Fruit fly (Drosophila melanogaster): ENCODE measurements around the gene CG4022.
A peak's percentile ranks its signal among the peaks of the same experiment; 100 is the strongest.

The CG4022 gene

dm6 chr3L:9360217-9360692 lies 50.4 kb downstream of the CG4022 start, which contains the start of gene Pdxk (continued):
- no peak for TF ChIP-seq psq (GFP tag; optimal IDR thresholded peaks at IDR 0.05)
- TF ChIP-seq CTCF (GFP tag; optimal IDR thresholded peaks at IDR 0.05): no peak
- no peak for TF ChIP-seq klu (GFP tag; IDR thresholded peaks at IDR 0.05)
- no peak for TF ChIP-seq tin (GFP tag; optimal IDR thresholded peaks at IDR 0.05)
- TF ChIP-seq gsb-n (tag; optimal IDR thresholded peaks at IDR 0.05): no peak
- no peak for TF ChIP-seq ken (GFP tag; IDR thresholded peaks at IDR 0.05)
- 0 out of 2 replicates have a peak, but pooled peaks have one; percentile 5 for TF ChIP-seq Adf1 (GFP tag; IDR thresholded peaks at IDR 0.05)
- TF ChIP-seq ase (GFP tag; IDR thresholded peaks at IDR 0.05): no peak
- no peak for TF ChIP-seq CG1792 (GFP tag; optimal IDR thresholded peaks at IDR 0.05)
- no peak for TF ChIP-seq Elba2 (GFP tag; optimal IDR thresholded peaks at IDR 0.05)
- peak; percentile 35 for TF ChIP-seq CG2116 (GFP tag; optimal IDR thresholded peaks at IDR 0.05)
- no peak for TF ChIP-seq CG8089 (GFP tag; optimal IDR thresholded peaks at IDR 0.05)
- TF ChIP-seq Poxn (GFP tag; IDR thresholded peaks at IDR 0.05): no peak
- TF ChIP-seq B-H2 (GFP tag; optimal IDR thresholded peaks at IDR 0.05): no peak
- TF ChIP-seq CG3995 (GFP tag; optimal IDR thresholded peaks at IDR 0.05): no peak
- no peak for TF ChIP-seq CG10462 (GFP tag; optimal IDR thresholded peaks at IDR 0.05)
- no peak for TF ChIP-seq Sin3A (optimal IDR thresholded peaks at IDR 0.05)
- no peak for TF ChIP-seq CG3838 (GFP tag; optimal IDR thresholded peaks at IDR 0.05)
- TF ChIP-seq CG9609 (GFP tag; optimal IDR thresholded peaks at IDR 0.05): no peak
- no peak for TF ChIP-seq run (tag; optimal IDR thresholded peaks at IDR 0.05)
- TF ChIP-seq dmrt99B (tag; optimal IDR thresholded peaks at IDR 0.05): no peak
- TF ChIP-seq CG7786 (GFP tag; optimal IDR thresholded peaks at IDR 0.05): no peak
- TF ChIP-seq sd (tag; optimal IDR thresholded peaks at IDR 0.05): no peak
- TF ChIP-seq Ada2b (GFP tag; IDR thresholded peaks at IDR 0.05): no peak
- TF ChIP-seq rib (GFP tag; IDR thresholded peaks at IDR 0.05): no peak
- no peak for TF ChIP-seq CG11093 (GFP tag; IDR thresholded peaks at IDR 0.05)
- TF ChIP-seq stwl (tag; optimal IDR thresholded peaks at IDR 0.05): peak; percentile 43
- no peak for TF ChIP-seq repo (GFP tag; optimal IDR thresholded peaks at IDR 0.05)
- no peak for TF ChIP-seq CkIIα-i1 (GFP tag; IDR thresholded peaks at IDR 0.05)
- no peak for TF ChIP-seq Abd-B (GFP tag; optimal IDR thresholded peaks at IDR 0.05)
- no peak for TF ChIP-seq CG31388 (GFP tag; optimal IDR thresholded peaks at IDR 0.05)
- TF ChIP-seq Opbp (GFP tag; IDR thresholded peaks at IDR 0.05; ENCODE audit: partially characterized antibody): no peak
- peak in 1 of 2 experiments; percentile 91 for TF ChIP-seq Pdp1 (GFP tag; optimal IDR thresholded peaks at IDR 0.05)
- no peak for TF ChIP-seq nerfin-2 (GFP tag; IDR thresholded peaks at IDR 0.05; ENCODE audit: partially characterized antibody)
- TF ChIP-seq tgo (GFP tag; IDR thresholded peaks at IDR 0.05): no peak
- no peak for TF ChIP-seq Chrac-16 (GFP tag; optimal IDR thresholded peaks at IDR 0.05)
- TF ChIP-seq CG13624 (GFP tag; optimal IDR thresholded peaks at IDR 0.05): no peak
- no peak for TF ChIP-seq Fer2 (tag; optimal IDR thresholded peaks at IDR 0.05)
- TF ChIP-seq unc-4 (GFP tag; IDR thresholded peaks at IDR 0.05; ENCODE audit: partially characterized antibody): no peak
- TF ChIP-seq ro (GFP tag; IDR thresholded peaks at IDR 0.05): no peak
- TF ChIP-seq Trl (optimal IDR thresholded peaks at IDR 0.05): peak in 1 of 2 experiments; percentile 43
- no peak for TF ChIP-seq Trl (GFP tag; optimal IDR thresholded peaks at IDR 0.05)
- TF ChIP-seq Nf-YA (GFP tag; IDR thresholded peaks at IDR 0.05): no peak
- no peak for TF ChIP-seq chif (GFP tag; optimal IDR thresholded peaks at IDR 0.05)
- TF ChIP-seq CG17568 (GFP tag; optimal IDR thresholded peaks at IDR 0.05): peak; percentile 3
- no peak for TF ChIP-seq wor (GFP tag; IDR thresholded peaks at IDR 0.05)
- peak; percentile 25 for TF ChIP-seq CG14710 (tag; optimal IDR thresholded peaks at IDR 0.05)
- TF ChIP-seq dan (GFP tag; IDR thresholded peaks at IDR 0.05): no peak
- no peak for TF ChIP-seq CG7963 (GFP tag; IDR thresholded peaks at IDR 0.05; ENCODE audit: partially characterized antibody)
- TF ChIP-seq CG4854 (GFP tag; optimal IDR thresholded peaks at IDR 0.05): no peak
- TF ChIP-seq toy (GFP tag; IDR thresholded peaks at IDR 0.05): no peak
- no peak for TF ChIP-seq disco-r (GFP tag; optimal IDR thresholded peaks at IDR 0.05)
- TF ChIP-seq cwo (GFP tag; optimal IDR thresholded peaks at IDR 0.05): peak; percentile 25
- no peak for TF ChIP-seq Ptx1 (GFP tag; IDR thresholded peaks at IDR 0.05)

Data from whole organism, embryonic.